Fruit fly (Drosophila melanogaster) whole organism, adult: ENCODE data around the gene Pdi.
A peak's percentile ranks its signal among the peaks of the same experiment; 100 is the strongest.

ENCODE experiments used
- CG11617 ChIP-seq: fragments of 200-800 bp; sonication (Bioruptor generic); optimal IDR thresholded peaks from 2 replicates; lab custom pipeline; 2017; ENCODE audit warnings: mild to moderate bottlenecking, missing biosample characterization, missing genetic modification reagents, missing genetic modification characterization
- CG12768 ChIP-seq: fragments of 200-800 bp; sonication (Bioruptor generic); optimal IDR thresholded peaks from 2 replicates; lab custom pipeline; 2017; ENCODE audit warnings: missing biosample characterization, missing genetic modification characterization, mild to moderate bottlenecking, moderate library complexity, missing genetic modification reagents
- CG14711 ChIP-seq: fragments of 200-800 bp; sonication (Bioruptor generic); optimal IDR thresholded peaks from 2 replicates; lab custom pipeline; 2018; ENCODE audit warnings: missing biosample characterization, mild to moderate bottlenecking, missing genetic modification characterization, moderate library complexity
- CG1620 ChIP-seq: fragments of 200-800 bp; sonication (Bioruptor generic); optimal IDR thresholded peaks from 2 replicates; lab custom pipeline; 2016; ENCODE audit warnings: missing biosample characterization, missing genetic modification characterization
- CG33017 ChIP-seq: fragments of 200-800 bp; sonication (Bioruptor generic); optimal IDR thresholded peaks from 2 replicates; lab custom pipeline; 2018; ENCODE audit warnings: missing biosample characterization, mild to moderate bottlenecking, missing genetic modification characterization, moderate library complexity
- CG5204 ChIP-seq: fragments of 200-800 bp; sonication (Bioruptor generic); optimal IDR thresholded peaks from 2 replicates; lab custom pipeline; 2016; ENCODE audit warnings: missing biosample characterization, missing genetic modification characterization
- CG7045 ChIP-seq: fragments of 200-800 bp; sonication (Bioruptor generic); optimal IDR thresholded peaks from 2 replicates; lab custom pipeline; 2017; ENCODE audit warnings: missing biosample characterization, mild to moderate bottlenecking, missing genetic modification characterization
- CG7101 ChIP-seq: fragments of 200-800 bp; sonication (Bioruptor generic); optimal IDR thresholded peaks from 2 replicates; lab custom pipeline; 2018; ENCODE audit warnings: missing biosample characterization, mild to moderate bottlenecking, missing genetic modification characterization, moderate library complexity
- Clk ChIP-seq: fragments of 200-800 bp; sonication (Bioruptor generic); optimal IDR thresholded peaks from 2 replicates; lab custom pipeline; 2017; ENCODE audit warnings: missing biosample characterization, missing genetic modification characterization
- Crg-1 ChIP-seq: fragments of 200-800 bp; sonication (Bioruptor generic); optimal IDR thresholded peaks from 2 replicates; lab custom pipeline; 2016; ENCODE audit warnings: missing biosample characterization, missing genetic modification characterization
- Hr96 ChIP-seq: fragments of 200-800 bp; sonication (Bioruptor generic); optimal IDR thresholded peaks from 2 replicates; lab custom pipeline; 2016; ENCODE audit warnings: missing biosample characterization, missing genetic modification characterization
- Mnt ChIP-seq: fragments of 200-800 bp; sonication (Bioruptor generic); optimal IDR thresholded peaks from 2 replicates; lab custom pipeline; 2016; ENCODE audit warnings: missing biosample characterization, mild to moderate bottlenecking, missing genetic modification characterization
- bab1 ChIP-seq: fragments of 200-800 bp; sonication (Bioruptor generic); optimal IDR thresholded peaks from 3 replicates; lab custom pipeline; 2019; ENCODE audit warnings: missing biosample characterization, mild to moderate bottlenecking, missing genetic modification characterization, moderate library complexity
- cic ChIP-seq: fragments of 200-800 bp; sonication (Bioruptor generic); optimal IDR thresholded peaks from 2 replicates; lab custom pipeline; 2017; ENCODE audit warnings: missing biosample characterization, mild to moderate bottlenecking, missing genetic modification characterization, moderate library complexity
- cnc ChIP-seq, 2 experiments: fragments of >200 bp; optimal IDR thresholded peaks; 2 replicates each; lab custom pipeline; 2017
- kay ChIP-seq: fragments of 200-800 bp; sonication (Bioruptor generic); peaks from one replicate; lab custom pipeline; 2016; ENCODE audit warnings: missing biosample characterization, missing genetic modification characterization, borderline replicate concordance
- ovo ChIP-seq: fragments of 200-800 bp; sonication (Bioruptor generic); optimal IDR thresholded peaks from 2 replicates; lab custom pipeline; 2016; ENCODE audit warnings: missing biosample characterization, missing genetic modification characterization
- pad ChIP-seq: fragments of 200-800 bp; sonication (Bioruptor generic); optimal IDR thresholded peaks from 3 replicates; lab custom pipeline; 2017; ENCODE audit warnings: missing biosample characterization, missing genetic modification characterization, mild to moderate bottlenecking, moderate library complexity, missing genetic modification reagents
- tj ChIP-seq: fragments of 200-800 bp; sonication (Bioruptor generic); optimal IDR thresholded peaks from 3 replicates; lab custom pipeline; 2017; ENCODE audit warnings: missing biosample characterization, mild to moderate bottlenecking, missing genetic modification characterization, moderate library complexity
- toe ChIP-seq: fragments of 200-800 bp; sonication (Bioruptor generic); optimal IDR thresholded peaks from 2 replicates; lab custom pipeline; 2016; ENCODE audit warnings: missing biosample characterization, missing genetic modification characterization

The Pdi gene

dm6 chr3L:15178618-15179017, 36.0 kb upstream of the Pdi start:
- TF ChIP-seq CG7045 (GFP tag; lab: Kevin White, UChicago) (no peak), Clk (no peak), CG12768 (GFP tag; lab: Kevin White, UChicago) (no peak), cic (GFP tag; lab: Kevin White, UChicago) (no peak), cnc (optimal IDR thresholded peaks at IDR 0.05; lab: Kevin White, UChicago) (no peak), ovo (GFP tag; lab: Kevin White, UChicago) (no peak), tj (GFP tag; lab: Kevin White, UChicago) (no peak), kay (GFP tag; lab: Kevin White, UChicago) (no peak), Crg-1 (GFP tag; lab: Kevin White, UChicago) (no peak), CG7101 (no peak), Mnt (GFP tag; lab: Kevin White, UChicago) (no peak), CG11617 (GFP tag; lab: Kevin White, UChicago) (no peak)

DNA sequence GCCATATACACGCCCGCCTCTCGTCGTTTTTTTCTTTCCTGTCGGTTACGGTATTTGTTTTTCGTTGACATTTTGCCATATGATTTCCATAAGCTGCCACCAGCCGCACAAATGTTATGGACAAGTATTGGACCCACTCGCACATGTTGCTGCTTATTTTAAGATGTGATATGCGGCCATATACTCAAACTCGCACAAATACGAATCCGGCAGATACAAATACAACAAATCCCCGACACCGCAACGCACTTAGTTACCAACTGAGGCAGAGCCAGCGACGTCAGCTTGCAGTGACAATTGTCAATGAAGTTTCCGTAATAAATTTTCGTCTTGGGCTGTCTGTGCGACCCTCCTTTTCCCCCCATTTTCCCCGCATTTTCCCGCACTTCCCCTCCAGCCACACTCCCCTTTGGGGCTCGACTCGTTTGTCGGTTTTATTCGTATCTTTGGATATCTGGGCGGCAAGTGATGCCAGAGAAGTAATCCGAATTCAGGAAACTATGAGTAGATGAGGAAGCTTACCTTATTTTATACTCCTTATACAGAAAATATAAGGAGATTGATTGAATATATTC, 34.1 kb upstream of the Pdi start:
- TF ChIP-seq Clk (no peak), CG7101 (no peak), Crg-1 (GFP tag; lab: Kevin White, UChicago) (no peak), CG14711 (tag; lab: Kevin White, UChicago) (no peak), CG7045 (GFP tag; lab: Kevin White, UChicago) (no peak), Hr96 (GFP tag; lab: Kevin White, UChicago) (no peak), toe (GFP tag; lab: Kevin White, UChicago) (no peak), CG1620 (GFP tag; lab: Kevin White, UChicago) (no peak), bab1 (no peak), cnc (optimal IDR thresholded peaks at IDR 0.05; lab: Kevin White, UChicago) (no peak), kay (GFP tag; lab: Kevin White, UChicago) (no peak), pad (GFP tag; lab: Kevin White, UChicago) (no peak), CG11617 (GFP tag; lab: Kevin White, UChicago) (no peak), tj (GFP tag; lab: Kevin White, UChicago) (no peak), CG33017 (tag; lab: Kevin White, UChicago) (no peak), Mnt (GFP tag; lab: Kevin White, UChicago) (no peak), cic (GFP tag; lab: Kevin White, UChicago) (no peak), CG5204 (GFP tag; lab: Kevin White, UChicago) (no peak), ovo (GFP tag; lab: Kevin White, UChicago) (no peak), CG12768 (GFP tag; lab: Kevin White, UChicago) (no peak)

- TF ChIP-seq cnc (optimal IDR thresholded peaks at IDR 0.05; lab: Kevin White, UChicago) (no peak), Clk (no peak), pad (GFP tag; lab: Kevin White, UChicago) (no peak), CG11617 (GFP tag; lab: Kevin White, UChicago) (no peak), CG12768 (GFP tag; lab: Kevin White, UChicago) (no peak), Mnt (GFP tag; lab: Kevin White, UChicago) (no peak), Crg-1 (GFP tag; lab: Kevin White, UChicago) (no peak), CG7045 (GFP tag; lab: Kevin White, UChicago) (no peak), CG33017 (tag; lab: Kevin White, UChicago) (no peak), bab1 (no peak), tj (GFP tag; lab: Kevin White, UChicago) (no peak), Hr96 (GFP tag; lab: Kevin White, UChicago) (no peak)
Observed at dm6 chr3L:15174823-15175222, 32.2 kb upstream of the Pdi start.

DNA sequence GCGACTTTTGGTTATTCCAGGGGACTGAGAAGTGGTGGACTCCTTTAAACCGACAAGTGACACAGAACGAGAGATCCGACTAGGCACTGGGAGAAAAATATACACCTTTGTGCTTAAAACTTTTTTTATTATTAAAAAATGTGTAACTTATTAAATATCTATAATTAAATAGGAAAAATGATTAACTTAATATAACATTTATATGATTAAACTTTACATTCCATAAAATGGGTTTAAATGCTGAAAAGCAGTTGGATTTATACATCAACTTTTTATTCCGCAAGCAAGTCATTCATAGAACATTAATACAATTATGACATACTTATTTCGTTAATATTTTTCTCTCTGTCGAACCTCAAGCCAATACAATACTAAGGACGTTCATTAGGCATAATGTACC, 31.4 kb upstream of the Pdi start:
- no peak for TF ChIP-seq CG14711 (tag; lab: Kevin White, UChicago)
- no peak for TF ChIP-seq cic (GFP tag; lab: Kevin White, UChicago)

DNA sequence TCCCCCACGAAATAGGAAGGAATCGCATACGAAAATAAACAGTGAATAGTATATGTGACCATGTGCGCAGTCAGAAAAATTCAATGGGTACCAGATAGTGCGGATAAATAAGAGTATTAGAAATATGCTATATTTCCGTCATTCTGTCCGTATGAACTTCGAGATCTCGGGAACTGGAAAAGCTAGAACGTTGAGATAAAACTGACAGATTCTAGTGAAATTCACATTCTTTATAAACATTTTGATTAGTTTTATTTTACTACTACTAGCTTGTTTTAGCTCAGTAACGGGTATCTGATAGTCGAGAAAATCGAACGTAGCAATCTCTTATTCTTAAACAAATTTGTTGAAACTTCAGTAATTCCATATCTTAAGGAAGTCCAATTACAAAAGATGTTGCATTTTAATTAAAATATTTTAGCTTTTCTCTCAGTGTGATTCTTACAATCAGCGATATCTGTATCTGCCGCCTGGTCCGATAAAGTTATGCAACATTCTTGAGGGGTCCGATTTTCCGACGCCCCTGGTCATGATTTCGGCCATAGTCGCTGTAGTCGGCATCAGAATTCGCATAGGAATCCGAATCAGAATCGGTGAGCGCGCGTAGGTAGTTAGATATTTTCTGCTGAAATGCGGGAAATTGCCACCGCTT, 29.9 kb upstream of the Pdi start:
- TF ChIP-seq cnc (optimal IDR thresholded peaks at IDR 0.05; lab: Kevin White, UChicago) (no peak), CG33017 (tag; lab: Kevin White, UChicago) (no peak), ovo (GFP tag; lab: Kevin White, UChicago) (no peak), Hr96 (GFP tag; lab: Kevin White, UChicago) (no peak), tj (GFP tag; lab: Kevin White, UChicago) (peak; percentile 61), kay (GFP tag; lab: Kevin White, UChicago) (no peak), CG1620 (GFP tag; lab: Kevin White, UChicago) (no peak)

- no peak for TF ChIP-seq CG5204 (GFP tag; lab: Kevin White, UChicago)
- TF ChIP-seq CG33017 (tag; lab: Kevin White, UChicago) = no peak
- TF ChIP-seq toe (GFP tag; lab: Kevin White, UChicago) = no peak
- TF ChIP-seq Mnt (GFP tag; lab: Kevin White, UChicago) = no peak
- no peak for TF ChIP-seq CG12768 (GFP tag; lab: Kevin White, UChicago)
- no peak for TF ChIP-seq bab1
- TF ChIP-seq ovo (GFP tag; lab: Kevin White, UChicago) = no peak
- TF ChIP-seq Crg-1 (GFP tag; lab: Kevin White, UChicago) = no peak
- no peak for TF ChIP-seq cnc (optimal IDR thresholded peaks at IDR 0.05; lab: Kevin White, UChicago)
- no peak for TF ChIP-seq pad (GFP tag; lab: Kevin White, UChicago)
- TF ChIP-seq kay (GFP tag; lab: Kevin White, UChicago) = no peak
- no peak for TF ChIP-seq cic (GFP tag; lab: Kevin White, UChicago)
- no peak for TF ChIP-seq CG7101
Observed at dm6 chr3L:15171769-15172403, 29.2 kb upstream of the Pdi start.
